Worm (Caenorhabditis elegans) whole organism, L3 larva: ENCODE data around the gene Y39D8A.1.

Experiments used
- nhr-11 ChIP-seq: fragments of 150-350 bp; optimal IDR thresholded peaks from 2 replicates; lab custom pipeline; 2014; ENCODE audit warnings: missing biosample characterization, missing genetic modification characterization
- nhr-12 ChIP-seq: fragments of 150-350 bp; optimal IDR thresholded peaks from 2 replicates; lab custom pipeline; 2014; ENCODE audit warnings: missing biosample characterization, missing genetic modification characterization
- nhr-23 ChIP-seq: fragments of 150-350 bp; optimal IDR thresholded peaks from 2 replicates; lab custom pipeline; 2014; ENCODE audit warnings: missing biosample characterization, missing genetic modification reagents, missing genetic modification characterization
- nhr-28 ChIP-seq: fragments of 150-350 bp; optimal IDR thresholded peaks from 2 replicates; lab custom pipeline; 2014; ENCODE audit warnings: missing biosample characterization, missing genetic modification characterization
- pha-4 ChIP-seq: fragments of 150-350 bp; optimal IDR thresholded peaks from 2 replicates; lab custom pipeline; 2014; ENCODE audit warnings: missing biosample characterization, missing genetic modification reagents, missing genetic modification characterization
- pqm-1 ChIP-seq: fragments of 150-350 bp; optimal IDR thresholded peaks from 2 replicates; lab custom pipeline; 2017; ENCODE audit warnings: missing biosample characterization, missing genetic modification characterization, inconsistent platforms

DNA sequence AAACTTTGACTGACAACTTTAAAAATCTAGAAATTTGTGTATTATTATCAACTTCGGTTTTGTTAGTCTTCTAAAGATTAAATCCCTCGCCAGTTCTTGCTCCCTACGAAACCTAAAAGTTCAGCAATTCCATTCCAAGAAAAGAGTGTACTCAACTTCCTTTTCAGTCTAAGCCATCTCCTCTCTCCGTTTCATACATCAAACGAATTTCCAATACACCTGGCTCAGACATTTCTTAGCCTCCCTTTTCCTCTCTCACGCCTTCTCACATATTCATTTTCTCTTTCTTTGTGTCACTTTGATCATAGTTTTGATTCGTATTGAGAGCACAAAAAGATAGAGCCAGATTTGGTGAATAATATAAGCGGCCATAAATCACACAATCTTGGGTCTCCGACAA, 22.2 kb upstream of the Y39D8A.1 start, which contains the start of gene nhr-253:
- TF ChIP-seq nhr-28 (tag; lab: Kevin White, UChicago) = no peak
- TF ChIP-seq pha-4 (tag; lab: Kevin White, UChicago) = no peak
- TF ChIP-seq nhr-11 = peak; percentile 46
- no peak for TF ChIP-seq pqm-1
- no peak for TF ChIP-seq nhr-23 (tag; lab: Kevin White, UChicago)
- TF ChIP-seq nhr-12 = no peak
